Worm (Caenorhabditis elegans) whole organism, late embryonic: ENCODE measurements around the gene irld-66.

ENCODE experiments used
- C08G9.2 ChIP-seq: sonication (generic microtip); optimal IDR thresholded peaks from 2 replicates; lab custom pipeline; 2016; ENCODE audit warnings: mild to moderate bottlenecking, missing genetic modification characterization, moderate library complexity, missing compliant biosample characterization
- C38D4.7 ChIP-seq: fragments of 200-800 bp; sonication (Bioruptor generic); optimal IDR thresholded peaks from 2 replicates; lab custom pipeline; 2018; ENCODE audit warnings: mild to moderate bottlenecking, missing genetic modification characterization, moderate library complexity, missing compliant biosample characterization
- K02D7.2 ChIP-seq: sonication (generic microtip); optimal IDR thresholded peaks from 2 replicates; lab custom pipeline; 2017; ENCODE audit warnings: mild to moderate bottlenecking, missing genetic modification characterization, missing compliant biosample characterization
- K09A11.1 ChIP-seq: sonication (generic microtip); optimal IDR thresholded peaks from 2 replicates; lab custom pipeline; 2017; ENCODE audit warnings: antibody characterized with exemption, mild to moderate bottlenecking, missing genetic modification characterization, missing compliant biosample characterization; ENCODE audit not compliant: insufficient read depth
- T23F11.4 ChIP-seq: fragments of 200-800 bp; sonication (Bioruptor generic); optimal IDR thresholded peaks from 2 replicates; lab custom pipeline; 2018; ENCODE audit warnings: mild to moderate bottlenecking, missing genetic modification characterization, missing compliant biosample characterization
- Y22D7AL.16 ChIP-seq: sonication (generic microtip); optimal IDR thresholded peaks from 2 replicates; lab custom pipeline; 2016; ENCODE audit warnings: missing genetic modification characterization, missing compliant biosample characterization
- ceh-14 ChIP-seq: sonication (generic microtip); optimal IDR thresholded peaks from 2 replicates; lab custom pipeline; 2016; ENCODE audit warnings: missing genotype, missing genetic modification characterization, missing compliant biosample characterization
- ceh-18 ChIP-seq: sonication (generic microtip); optimal IDR thresholded peaks from 2 replicates; lab custom pipeline; 2016; ENCODE audit warnings: missing genetic modification characterization, missing compliant biosample characterization
- ceh-19 ChIP-seq: fragments of 200-800 bp; sonication (Bioruptor generic); optimal IDR thresholded peaks from 2 replicates; lab custom pipeline; 2018; ENCODE audit warnings: mild to moderate bottlenecking, missing genetic modification characterization, missing compliant biosample characterization
- ceh-2 ChIP-seq: sonication (generic microtip); optimal IDR thresholded peaks from 2 replicates; lab custom pipeline; 2016; ENCODE audit warnings: missing genotype, missing genetic modification characterization, missing compliant biosample characterization
- ceh-22 ChIP-seq: sonication (generic microtip); optimal IDR thresholded peaks from 2 replicates; lab custom pipeline; 2017; ENCODE audit warnings: missing biosample characterization, missing genetic modification characterization
- ceh-24 ChIP-seq: sonication (generic microtip); optimal IDR thresholded peaks from 2 replicates; lab custom pipeline; 2016; ENCODE audit warnings: mild to moderate bottlenecking, missing genetic modification characterization, missing compliant biosample characterization
- ceh-31 ChIP-seq: sonication (generic microtip); optimal IDR thresholded peaks from 2 replicates; lab custom pipeline; 2016; ENCODE audit warnings: missing genetic modification characterization, missing compliant biosample characterization
- ceh-34 ChIP-seq: sonication (generic microtip); optimal IDR thresholded peaks from 2 replicates; lab custom pipeline; 2016; ENCODE audit warnings: mild to moderate bottlenecking, missing genetic modification characterization, missing compliant biosample characterization
- ceh-45 ChIP-seq: fragments of 200-800 bp; sonication (Bioruptor generic); IDR thresholded peaks from 2 replicates; pipeline ENCODE4 v1.3.6; 2022; ENCODE audit warnings: missing genetic modification reagents, missing genetic modification characterization, missing compliant biosample characterization
- ceh-6 ChIP-seq: fragments of 200-800 bp; sonication (Bioruptor generic); optimal IDR thresholded peaks from 2 replicates; lab custom pipeline; 2018; ENCODE audit warnings: mild to moderate bottlenecking, missing genetic modification characterization, missing compliant biosample characterization
- ceh-9 ChIP-seq: sonication (generic microtip); optimal IDR thresholded peaks from 2 replicates; lab custom pipeline; 2016; ENCODE audit warnings: mild to moderate bottlenecking, missing genetic modification characterization, inconsistent platforms, missing compliant biosample characterization
- dmd-4 ChIP-seq: sonication (generic microtip); optimal IDR thresholded peaks from 2 replicates; lab custom pipeline; 2016; ENCODE audit warnings: borderline replicate concordance, missing genetic modification characterization, missing compliant biosample characterization
- dve-1 ChIP-seq: sonication (generic microtip); optimal IDR thresholded peaks from 2 replicates; lab custom pipeline; 2017; ENCODE audit warnings: antibody characterized with exemption, mild to moderate bottlenecking, missing genetic modification characterization, missing compliant biosample characterization
- elt-4 ChIP-seq: sonication (generic microtip); optimal IDR thresholded peaks from 2 replicates; lab custom pipeline; 2016; ENCODE audit warnings: missing genetic modification characterization, missing compliant biosample characterization
- fax-1 ChIP-seq: sonication (generic microtip); optimal IDR thresholded peaks from 2 replicates; lab custom pipeline; 2016; ENCODE audit warnings: missing genotype, missing genetic modification characterization, missing compliant biosample characterization
- fkh-6 ChIP-seq: sonication (generic microtip); optimal IDR thresholded peaks from 2 replicates; lab custom pipeline; 2016; ENCODE audit warnings: missing genetic modification characterization, missing compliant biosample characterization
- hlh-13 ChIP-seq: fragments of 200-800 bp; sonication (Bioruptor generic); optimal IDR thresholded peaks from 2 replicates; lab custom pipeline; 2018; ENCODE audit warnings: mild to moderate bottlenecking, missing genetic modification characterization, missing compliant biosample characterization
- hlh-30 ChIP-seq: sonication (generic microtip); optimal IDR thresholded peaks from 2 replicates; lab custom pipeline; 2017; ENCODE audit warnings: antibody characterized with exemption, missing genetic modification characterization, missing compliant biosample characterization; ENCODE audit not compliant: insufficient read depth
- hlh-8 ChIP-seq: sonication (generic microtip); optimal IDR thresholded peaks from 2 replicates; lab custom pipeline; 2016; ENCODE audit warnings: missing genotype, missing genetic modification characterization, missing compliant biosample characterization
- lin-11 ChIP-seq: fragments of 200-800 bp; sonication (Bioruptor generic); optimal IDR thresholded peaks from 2 replicates; lab custom pipeline; 2018; ENCODE audit warnings: mild to moderate bottlenecking, missing genetic modification characterization, missing compliant biosample characterization
- madf-2 ChIP-seq: sonication (generic microtip); optimal IDR thresholded peaks from 2 replicates; lab custom pipeline; 2017; ENCODE audit warnings: missing genetic modification characterization, missing compliant biosample characterization
- nfya-1 ChIP-seq: sonication (generic microtip); optimal IDR thresholded peaks from 2 replicates; lab custom pipeline; 2017; ENCODE audit warnings: missing genetic modification characterization, mild to moderate bottlenecking, missing compliant biosample characterization, antibody characterized with exemption, moderate library complexity
- nhr-11 ChIP-seq: fragments of 150-350 bp; optimal IDR thresholded peaks from 2 replicates; lab custom pipeline; 2014; ENCODE audit warnings: missing biosample characterization, missing genetic modification characterization
- npax-4 ChIP-seq: sonication (generic microtip); optimal IDR thresholded peaks from 2 replicates; lab custom pipeline; 2016; ENCODE audit warnings: missing genetic modification characterization, missing compliant biosample characterization
- odd-2 ChIP-seq: sonication (generic microtip); optimal IDR thresholded peaks from 2 replicates; lab custom pipeline; 2017; ENCODE audit warnings: antibody characterized with exemption, mild to moderate bottlenecking, missing genetic modification characterization, missing compliant biosample characterization
- pat-9 ChIP-seq: fragments of 200-800 bp; sonication (Bioruptor generic); optimal IDR thresholded peaks from 2 replicates; lab custom pipeline; 2018; ENCODE audit warnings: mild to moderate bottlenecking, missing genetic modification characterization, moderate library complexity, missing compliant biosample characterization
- pha-2 ChIP-seq: sonication (generic microtip); optimal IDR thresholded peaks from 2 replicates; lab custom pipeline; 2017; ENCODE audit warnings: mild to moderate bottlenecking, missing genetic modification characterization, missing compliant biosample characterization
- pha-4 ChIP-seq: fragments of 150-350 bp; optimal IDR thresholded peaks from 2 replicates; lab custom pipeline; 2018; ENCODE audit warnings: missing biosample characterization, missing genetic modification reagents, missing genetic modification characterization
- pros-1 ChIP-seq: fragments of 150-350 bp; optimal IDR thresholded peaks from 2 replicates; lab custom pipeline; 2014; ENCODE audit warnings: missing biosample characterization, missing genetic modification reagents, missing genetic modification characterization
- ref-2 ChIP-seq: sonication (generic microtip); optimal IDR thresholded peaks from 2 replicates; lab custom pipeline; 2016; ENCODE audit warnings: missing genetic modification characterization, missing compliant biosample characterization
- rnt-1 ChIP-seq: sonication (generic microtip); optimal IDR thresholded peaks from 2 replicates; lab custom pipeline; 2016; ENCODE audit warnings: missing genetic modification characterization, missing compliant biosample characterization
- sdc-2 ChIP-seq: sonication (generic microtip); optimal IDR thresholded peaks from 2 replicates; lab custom pipeline; 2016; ENCODE audit warnings: missing genotype, missing genetic modification characterization, missing compliant biosample characterization
- sox-2 ChIP-seq: fragments of 200-800 bp; sonication (Bioruptor generic); IDR thresholded peaks from 2 replicates; pipeline ENCODE4 v1.3.6; 2022; ENCODE audit warnings: missing genetic modification reagents, missing genetic modification characterization, missing compliant biosample characterization
- syd-9 ChIP-seq: sonication (generic microtip); optimal IDR thresholded peaks from 2 replicates; lab custom pipeline; 2016; ENCODE audit warnings: mild to moderate bottlenecking, missing genetic modification characterization, moderate library complexity, missing compliant biosample characterization
- tbx-7 ChIP-seq: sonication (generic microtip); optimal IDR thresholded peaks from 2 replicates; lab custom pipeline; 2016; ENCODE audit warnings: missing genotype, missing genetic modification characterization, missing compliant biosample characterization
- unc-3 ChIP-seq, 2 experiments: fragments of 200-800 bp in 1 of 2; sonication (Bioruptor generic) in 1 of 2; sonication (generic microtip) in 1 of 2; conservative IDR thresholded peaks in 1 of 2; optimal IDR thresholded peaks in 1 of 2; 2 replicates each; pipeline versions ENCODE4 v1.3.6 to Lab custom; 2016 to 2022; ENCODE audit warnings: missing compliant biosample characterization in 2 of 2, missing genetic modification characterization in 2 of 2, missing genetic modification reagents in 1 of 2
- unc-42 ChIP-seq: sonication (generic microtip); optimal IDR thresholded peaks from 2 replicates; lab custom pipeline; 2016; ENCODE audit warnings: missing genotype, missing genetic modification characterization, missing compliant biosample characterization
- unc-55 ChIP-seq: sonication (generic microtip); optimal IDR thresholded peaks from 2 replicates; lab custom pipeline; 2017; ENCODE audit warnings: missing biosample characterization, missing genetic modification reagents, missing genetic modification characterization
- unc-86 ChIP-seq: sonication (generic microtip); optimal IDR thresholded peaks from 2 replicates; lab custom pipeline; 2016; ENCODE audit warnings: missing genetic modification characterization, missing compliant biosample characterization
- zip-5 ChIP-seq: sonication (generic microtip); optimal IDR thresholded peaks from 2 replicates; lab custom pipeline; 2016; ENCODE audit warnings: missing genetic modification characterization, missing compliant biosample characterization
- ztf-16 ChIP-seq: sonication (generic microtip); optimal IDR thresholded peaks from 2 replicates; lab custom pipeline; 2017; ENCODE audit warnings: missing genetic modification characterization, missing compliant biosample characterization

irld-66 gene

ce11 chrII:2940747-2941146, at the start of gene irld-66:
irld-66 (minus strand) TSS chrII:2940847.
- TF ChIP-seq hlh-30 (tag; lab: Kevin White, UChicago), result no peak
- TF ChIP-seq unc-86 (tag; lab: Kevin White, UChicago), result no peak
- no peak for TF ChIP-seq unc-3 (GFP tag; conservative IDR thresholded peaks at IDR 0.05; lab: Robert Waterston, UW)
- TF ChIP-seq unc-3 (tag; optimal IDR thresholded peaks at IDR 0.05; lab: Kevin White, UChicago), result no peak
- TF ChIP-seq C38D4.7, result no peak
- TF ChIP-seq elt-4, result no peak
- no peak for TF ChIP-seq hlh-13
- TF ChIP-seq K09A11.1 (tag; lab: Kevin White, UChicago), result no peak
- TF ChIP-seq, all 69 proteins: peak for 0

DNA sequence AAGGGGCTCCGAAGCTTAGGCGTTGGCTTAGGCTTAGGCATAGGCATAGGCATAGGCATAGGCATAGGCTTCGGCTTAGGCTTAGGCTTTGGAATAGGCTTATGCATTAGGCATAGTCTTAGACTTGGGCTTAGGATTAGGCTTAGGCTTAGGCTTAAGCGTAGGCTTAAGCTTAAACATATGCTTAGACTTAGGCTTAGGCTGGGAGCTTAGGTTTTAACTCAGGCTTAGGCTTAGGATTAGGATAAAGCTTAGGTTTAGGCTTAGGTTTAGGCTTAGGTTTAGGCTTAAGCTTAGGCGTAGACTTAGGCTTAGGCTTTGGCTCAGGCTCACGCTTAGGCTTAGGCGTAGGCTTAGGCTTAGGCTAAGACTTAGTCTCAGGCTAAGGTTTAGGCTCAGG, 49.4 kb upstream of the irld-66 start:
- TF ChIP-seq sdc-2 (tag; lab: Kevin White, UChicago), result no peak
- TF ChIP-seq ceh-6 (GFP tag; lab: Kevin White, UChicago), result no peak
- TF ChIP-seq dve-1, result peak; percentile 92
- TF ChIP-seq, all 69 proteins: peak for 1

ce11 chrII:2987854-2988350, 47.3 kb upstream of the irld-66 start, which contains the start of gene lido-7:
lido-7 (plus strand) TSS chrII:2988300.
- TF ChIP-seq pha-4 (tag; lab: Kevin White, UChicago), result no peak
- TF ChIP-seq pat-9, result no peak
- TF ChIP-seq ceh-45, result no peak
- TF ChIP-seq hlh-8 (tag; lab: Kevin White, UChicago), result peak; percentile 14
- TF ChIP-seq ceh-19, result no peak
- TF ChIP-seq unc-42 (tag; lab: Kevin White, UChicago), result no peak
- no peak for TF ChIP-seq fax-1 (tag; lab: Kevin White, UChicago)
- TF ChIP-seq dve-1, result no peak
- no peak for TF ChIP-seq T23F11.4 (GFP tag; lab: Kevin White, UChicago)
- peak; percentile 29 for TF ChIP-seq unc-55 (GFP tag; lab: Kevin White, UChicago)
- no peak for TF ChIP-seq K02D7.2 (tag; lab: Kevin White, UChicago)
- TF ChIP-seq ceh-2 (tag; lab: Kevin White, UChicago), result no peak
- TF ChIP-seq ceh-22 (tag; lab: Kevin White, UChicago), result no peak
- TF ChIP-seq nhr-11, result no peak
- no peak for TF ChIP-seq ceh-9 (tag; lab: Kevin White, UChicago)
- TF ChIP-seq sox-2 (GFP tag; lab: Robert Waterston, UW), result no peak
- no peak for TF ChIP-seq npax-4 (tag; lab: Kevin White, UChicago)
- TF ChIP-seq ceh-18 (tag; lab: Kevin White, UChicago), result peak; percentile 2
- no peak for TF ChIP-seq ceh-24 (tag; lab: Kevin White, UChicago)
- no peak for TF ChIP-seq pros-1 (tag; lab: Kevin White, UChicago)
- TF ChIP-seq hlh-30 (tag; lab: Kevin White, UChicago), result peak; percentile 36
- TF ChIP-seq ceh-6 (GFP tag; lab: Kevin White, UChicago), result no peak
- TF ChIP-seq ztf-16, result no peak
- TF ChIP-seq rnt-1 (tag; lab: Kevin White, UChicago), result peak; percentile 24
- peak; percentile 31 for TF ChIP-seq ref-2 (tag; lab: Kevin White, UChicago)
- TF ChIP-seq ceh-31 (tag; lab: Kevin White, UChicago), result peak; percentile 50
- no peak for TF ChIP-seq odd-2 (tag; lab: Kevin White, UChicago)
- no peak for TF ChIP-seq lin-11 (tag; lab: Kevin White, UChicago)
- no peak for TF ChIP-seq tbx-7 (tag; lab: Kevin White, UChicago)
- TF ChIP-seq C08G9.2 (tag; lab: Kevin White, UChicago), result no peak
- peak; percentile 50 for TF ChIP-seq ceh-34
- TF ChIP-seq syd-9, result no peak
- TF ChIP-seq elt-4, result no peak
- TF ChIP-seq dmd-4 (tag; lab: Kevin White, UChicago), result no peak
- TF ChIP-seq madf-2 (tag; lab: Kevin White, UChicago), result no peak
- TF ChIP-seq pha-2 (tag; lab: Kevin White, UChicago), result no peak
- no peak for TF ChIP-seq zip-5 (tag; lab: Kevin White, UChicago)
- TF ChIP-seq ceh-14 (tag; lab: Kevin White, UChicago), result no peak
- TF ChIP-seq fkh-6 (tag; lab: Kevin White, UChicago), result no peak
- TF ChIP-seq unc-3 (GFP tag; conservative IDR thresholded peaks at IDR 0.05; lab: Robert Waterston, UW), result 0 out of 2 replicates have a peak, but pooled peaks have one; percentile 19
- no peak for TF ChIP-seq unc-3 (tag; optimal IDR thresholded peaks at IDR 0.05; lab: Kevin White, UChicago)
- TF ChIP-seq Y22D7AL.16 (tag; lab: Kevin White, UChicago), result no peak
- peak; percentile 60 for TF ChIP-seq nfya-1 (tag; lab: Kevin White, UChicago)
- no peak for TF ChIP-seq C38D4.7
